Worm (Caenorhabditis elegans): Measurements from ENCODE around the gene fbxb-55.

ce11 chrIV:4085022-4085421 lies 16.4 kb downstream of the fbxb-55 start:
- peak; percentile 2 for TF ChIP-seq W03F9.2 (tag; optimal IDR thresholded peaks at IDR 0.05)
- TF ChIP-seq dao-5 (tag; optimal IDR thresholded peaks at IDR 0.05) = no peak
- no peak for TF ChIP-seq him-1 (tag; optimal IDR thresholded peaks at IDR 0.05)

All from whole organism, L4/young adult.